Worm (Caenorhabditis elegans) whole organism, young adult: Measurements from ENCODE around the gene abi-1.
A peak's percentile ranks its signal among the peaks of the same experiment; 100 is the strongest.

ENCODE experiments used
- D2030.7 ChIP-seq: fragments of 200-800 bp; sonication (Bioruptor generic); IDR thresholded peaks from 2 replicates; pipeline ENCODE4 v1.3.6; 2022; ENCODE audit warnings: missing genetic modification reagents, missing genetic modification characterization, missing compliant biosample characterization
- F22D6.2 ChIP-seq: sonication (generic microtip); optimal IDR thresholded peaks from 2 replicates; lab custom pipeline; 2016; ENCODE audit warnings: mild to moderate bottlenecking, missing genetic modification characterization, missing compliant biosample characterization
- F33H1.4 ChIP-seq: fragments of 200-800 bp; sonication (Bioruptor generic); IDR thresholded peaks from 2 replicates; pipeline ENCODE4 v1.3.6; 2022; ENCODE audit warnings: missing genetic modification reagents, missing genetic modification characterization, missing compliant biosample characterization
- F49E8.2 ChIP-seq: sonication (generic microtip); optimal IDR thresholded peaks from 3 replicates; lab custom pipeline; 2017; ENCODE audit warnings: missing genetic modification characterization, mild to moderate bottlenecking, missing compliant biosample characterization, antibody characterized with exemption, moderate library complexity; ENCODE audit not compliant: insufficient read depth
- F55B11.4 ChIP-seq: sonication (generic microtip); optimal IDR thresholded peaks from 2 replicates; lab custom pipeline; 2016; ENCODE audit warnings: missing compliant biosample characterization, missing genetic modification characterization, borderline replicate concordance; ENCODE audit not compliant: insufficient read depth
- F57A8.1 ChIP-seq: fragments of 200-800 bp; sonication (Bioruptor generic); optimal IDR thresholded peaks from 2 replicates; lab custom pipeline; 2018; ENCODE audit warnings: mild to moderate bottlenecking, missing genetic modification characterization, moderate library complexity, missing compliant biosample characterization
- F57C9.4 ChIP-seq: sonication (generic microtip); optimal IDR thresholded peaks from 2 replicates; lab custom pipeline; 2017; ENCODE audit warnings: mild to moderate bottlenecking, missing genetic modification characterization, missing compliant biosample characterization
- K12H6.12 ChIP-seq: fragments of 200-800 bp; sonication (Bioruptor generic); optimal IDR thresholded peaks from 2 replicates; lab custom pipeline; 2018; ENCODE audit warnings: mild to moderate bottlenecking, missing genetic modification characterization, missing compliant biosample characterization
- T07F8.4 ChIP-seq: sonication (generic microtip); optimal IDR thresholded peaks from 2 replicates; lab custom pipeline; 2016; ENCODE audit warnings: mild to moderate bottlenecking, missing genetic modification characterization, moderate library complexity, missing compliant biosample characterization
- T26A5.8 ChIP-seq: sonication (generic microtip); optimal IDR thresholded peaks from 2 replicates; lab custom pipeline; 2016; ENCODE audit warnings: missing genetic modification characterization, missing compliant biosample characterization
- Y53F4B.3 ChIP-seq: fragments of 200-800 bp; sonication (Bioruptor generic); IDR thresholded peaks from 2 replicates; pipeline ENCODE4 v1.3.6; 2022; ENCODE audit warnings: missing genetic modification reagents, missing genetic modification characterization, missing compliant biosample characterization
- Y56A3A.18 ChIP-seq: fragments of 200-800 bp; sonication (Bioruptor generic); IDR thresholded peaks from 2 replicates; pipeline ENCODE4 v1.3.6; 2022; ENCODE audit warnings: missing genetic modification reagents, missing genetic modification characterization, missing compliant biosample characterization
- Y79H2A.3 ChIP-seq: fragments of 200-800 bp; sonication (Bioruptor generic); conservative IDR thresholded peaks from 2 replicates; pipeline ENCODE4 v1.3.6; 2022; ENCODE audit warnings: missing genetic modification reagents, missing genetic modification characterization, missing compliant biosample characterization
- ZK185.1 ChIP-seq: sonication (generic microtip); optimal IDR thresholded peaks from 2 replicates; lab custom pipeline; 2016; ENCODE audit warnings: mild to moderate bottlenecking, missing genetic modification characterization, missing compliant biosample characterization; ENCODE audit not compliant: poor library complexity, severe bottlenecking
- atf-7 ChIP-seq: sonication (generic microtip); optimal IDR thresholded peaks from 2 replicates; lab custom pipeline; 2017; ENCODE audit warnings: mild to moderate bottlenecking, missing genetic modification characterization, missing compliant biosample characterization
- attf-3 ChIP-seq: fragments of 200-800 bp; sonication (Bioruptor generic); conservative IDR thresholded peaks from 2 replicates; pipeline ENCODE4 v1.3.6; 2022; ENCODE audit warnings: missing genetic modification reagents, missing genetic modification characterization, missing compliant biosample characterization
- attf-6 ChIP-seq: fragments of 200-800 bp; sonication (Bioruptor generic); IDR thresholded peaks from 2 replicates; pipeline ENCODE4 v1.3.6; 2022; ENCODE audit warnings: missing genetic modification reagents, missing genetic modification characterization, missing compliant biosample characterization
- bed-1 ChIP-seq: fragments of 200-800 bp; sonication (Bioruptor generic); IDR thresholded peaks from 2 replicates; pipeline ENCODE4 v1.3.6; 2022; ENCODE audit warnings: missing genetic modification reagents, missing genetic modification characterization, missing compliant biosample characterization
- cebp-2 ChIP-seq: fragments of 200-800 bp; sonication (Bioruptor generic); IDR thresholded peaks from 2 replicates; pipeline ENCODE4 v1.3.6; 2022; ENCODE audit warnings: missing genetic modification characterization, missing compliant biosample characterization
- ceh-91 ChIP-seq: fragments of 200-800 bp; sonication (Bioruptor generic); IDR thresholded peaks from 2 replicates; pipeline ENCODE4 v1.3.6; 2022; ENCODE audit warnings: missing genetic modification reagents, missing genetic modification characterization, missing compliant biosample characterization
- dox-1 ChIP-seq: fragments of 200-800 bp; sonication (Bioruptor generic); IDR thresholded peaks from 2 replicates; pipeline ENCODE4 v1.3.6; 2022; ENCODE audit warnings: missing genetic modification reagents, missing genetic modification characterization, missing compliant biosample characterization
- ekl-4 ChIP-seq: fragments of 200-800 bp; sonication (Bioruptor generic); IDR thresholded peaks from 2 replicates; pipeline ENCODE4 v1.3.6; 2022; ENCODE audit warnings: missing genetic modification reagents, missing genetic modification characterization, missing compliant biosample characterization
- ets-4 ChIP-seq: fragments of 200-800 bp; sonication (Bioruptor generic); optimal IDR thresholded peaks from 2 replicates; lab custom pipeline; 2018; ENCODE audit warnings: mild to moderate bottlenecking, missing genetic modification characterization, missing compliant biosample characterization
- him-1 ChIP-seq: sonication (generic microtip); optimal IDR thresholded peaks from 2 replicates; lab custom pipeline; 2016; ENCODE audit warnings: missing genotype, missing genetic modification reagents, missing genetic modification characterization, missing compliant biosample characterization
- hsf-1 ChIP-seq: fragments of 200-800 bp; sonication (Bioruptor generic); IDR thresholded peaks from 2 replicates; pipeline ENCODE4 v1.3.6; 2022; ENCODE audit warnings: missing genetic modification reagents, missing genetic modification characterization, missing compliant biosample characterization
- let-607 ChIP-seq, 2 experiments: fragments of 200-800 bp in 1 of 2; sonication (Bioruptor generic) in 1 of 2; sonication (generic microtip) in 1 of 2; optimal IDR thresholded peaks; 2 replicates each; lab custom pipeline; 2016 to 2018; ENCODE audit warnings: mild to moderate bottlenecking in 2 of 2, missing compliant biosample characterization in 2 of 2, missing genetic modification characterization in 2 of 2, moderate library complexity in 2 of 2, missing genotype in 1 of 2
- lin-40 ChIP-seq: sonication (generic microtip); optimal IDR thresholded peaks from 2 replicates; lab custom pipeline; 2016; ENCODE audit warnings: missing genetic modification characterization, mild to moderate bottlenecking, missing compliant biosample characterization, missing genotype, missing genetic modification reagents
- lsy-27 ChIP-seq: sonication (generic microtip); optimal IDR thresholded peaks from 2 replicates; lab custom pipeline; 2017; ENCODE audit warnings: missing genetic modification characterization, mild to moderate bottlenecking, missing compliant biosample characterization, antibody characterized with exemption, missing genotype, borderline replicate concordance; ENCODE audit not compliant: insufficient read depth
- madf-3 ChIP-seq: fragments of 200-800 bp; sonication (Bioruptor generic); IDR thresholded peaks from 2 replicates; pipeline ENCODE4 v1.3.6; 2022; ENCODE audit warnings: missing genetic modification reagents, missing genetic modification characterization, missing compliant biosample characterization
- madf-6 ChIP-seq: fragments of 200-800 bp; sonication (Bioruptor generic); IDR thresholded peaks from 2 replicates; pipeline ENCODE4 v1.3.6; 2022; ENCODE audit warnings: missing genetic modification reagents, missing genetic modification characterization, missing compliant biosample characterization
- mcd-1 ChIP-seq: fragments of 200-800 bp; sonication (Bioruptor generic); IDR thresholded peaks from 2 replicates; pipeline ENCODE4 v1.3.6; 2022; ENCODE audit warnings: missing genetic modification reagents, missing genetic modification characterization, missing compliant biosample characterization
- mes-4 ChIP-seq: sonication (generic microtip); optimal IDR thresholded peaks from 2 replicates; lab custom pipeline; 2016; ENCODE audit warnings: missing genotype, missing genetic modification characterization, missing compliant biosample characterization
- mxl-1 ChIP-seq: sonication (generic microtip); optimal IDR thresholded peaks from 2 replicates; lab custom pipeline; 2016; ENCODE audit warnings: missing genetic modification characterization, missing compliant biosample characterization
- pbrm-1 ChIP-seq: fragments of 200-800 bp; sonication (Bioruptor generic); IDR thresholded peaks from 2 replicates; pipeline ENCODE4 v1.3.6; 2022; ENCODE audit warnings: missing genetic modification reagents, missing genetic modification characterization, missing compliant biosample characterization
- pha-4 ChIP-seq: fragments of 150-350 bp; sonication (generic microtip); optimal IDR thresholded peaks from 2 replicates; lab custom pipeline; 2014; ENCODE audit warnings: missing biosample characterization, missing genetic modification reagents, missing genetic modification characterization
- rcor-1 ChIP-seq: fragments of 200-800 bp; sonication (Bioruptor generic); IDR thresholded peaks from 2 replicates; pipeline ENCODE4 v1.3.6; 2022; ENCODE audit warnings: missing genetic modification reagents, missing genetic modification characterization, missing compliant biosample characterization
- rec-8 ChIP-seq, 2 experiments: sonication (generic microtip); optimal IDR thresholded peaks; 2 replicates each; lab custom pipeline; 2016; ENCODE audit warnings: mild to moderate bottlenecking in 2 of 2, missing genetic modification characterization in 2 of 2, missing genetic modification reagents in 2 of 2, missing genotype in 2 of 2, missing biosample characterization in 1 of 2, missing compliant biosample characterization in 1 of 2, moderate library complexity in 1 of 2
- sea-2 ChIP-seq: fragments of 200-800 bp; sonication (Bioruptor generic); IDR thresholded peaks from 2 replicates; pipeline ENCODE4 v1.3.6; 2022; ENCODE audit warnings: missing genetic modification characterization, missing compliant biosample characterization
- somi-1 ChIP-seq: fragments of 200-800 bp; sonication (Bioruptor generic); optimal IDR thresholded peaks from 2 replicates; lab custom pipeline; 2018; ENCODE audit warnings: mild to moderate bottlenecking, missing genetic modification characterization, missing compliant biosample characterization
- tbx-9 ChIP-seq: sonication (generic microtip); optimal IDR thresholded peaks from 2 replicates; lab custom pipeline; 2016; ENCODE audit warnings: borderline replicate concordance, missing genetic modification characterization, inconsistent platforms, missing compliant biosample characterization
- tlf-1 ChIP-seq: fragments of 200-800 bp; sonication (Bioruptor generic); optimal IDR thresholded peaks from 2 replicates; lab custom pipeline; 2018; ENCODE audit warnings: mild to moderate bottlenecking, missing genetic modification characterization, missing compliant biosample characterization
- unc-62 ChIP-seq: fragments of 150-350 bp; optimal IDR thresholded peaks from 2 replicates; lab custom pipeline; 2014; ENCODE audit warnings: missing biosample characterization, missing genetic modification reagents, missing genetic modification characterization
- xnd-1 ChIP-seq: sonication (generic microtip); optimal IDR thresholded peaks from 2 replicates; lab custom pipeline; 2016; ENCODE audit warnings: missing genotype, missing genetic modification reagents, missing genetic modification characterization, missing compliant biosample characterization
- zfh-2 ChIP-seq: fragments of 200-800 bp; sonication (Bioruptor generic); conservative IDR thresholded peaks from 2 replicates; pipeline ENCODE4 v1.3.6; 2022; ENCODE audit warnings: missing genetic modification reagents, missing genetic modification characterization, missing compliant biosample characterization
- zim-3 ChIP-seq: sonication (generic microtip); optimal IDR thresholded peaks from 2 replicates; lab custom pipeline; 2017; ENCODE audit warnings: mild to moderate bottlenecking, missing genetic modification characterization, moderate library complexity, missing compliant biosample characterization
- ztf-22 ChIP-seq: fragments of 200-800 bp; sonication (Bioruptor generic); optimal IDR thresholded peaks from 2 replicates; lab custom pipeline; 2018; ENCODE audit warnings: mild to moderate bottlenecking, missing genetic modification characterization, moderate library complexity, missing compliant biosample characterization
- ztf-25 ChIP-seq: fragments of 200-800 bp; sonication (Bioruptor generic); IDR thresholded peaks from 2 replicates; pipeline ENCODE4 v1.3.6; 2022; ENCODE audit warnings: missing genetic modification reagents, missing genetic modification characterization, missing compliant biosample characterization
- ztf-28 ChIP-seq: fragments of 200-800 bp; sonication (Bioruptor generic); IDR thresholded peaks from 2 replicates; pipeline ENCODE4 v1.3.6; 2022; ENCODE audit warnings: missing genetic modification reagents, missing genetic modification characterization, missing compliant biosample characterization

The abi-1 gene

DNA sequence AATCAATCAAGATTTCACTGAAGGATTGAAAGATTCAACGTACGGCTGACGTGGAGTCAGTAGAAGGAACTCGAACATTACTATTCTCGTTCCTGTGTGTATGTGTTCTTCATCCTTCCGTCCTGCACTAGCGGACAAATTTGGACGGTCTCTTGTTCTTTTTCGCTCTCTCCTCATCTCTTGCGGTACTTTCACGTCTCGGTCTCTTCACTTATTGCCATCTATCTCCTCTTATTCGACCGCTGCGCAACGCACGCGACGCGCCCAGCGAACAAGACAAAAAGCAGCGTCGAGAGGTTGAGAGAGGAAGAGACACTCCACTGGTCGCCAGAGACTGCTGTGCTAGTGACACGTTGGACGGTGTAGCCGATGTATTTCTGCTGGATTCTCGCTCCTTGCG, 22.9 kb upstream of the abi-1 start (continued):
- TF ChIP-seq F55B11.4 (tag; lab: Kevin White, UChicago) = no peak
- TF ChIP-seq lsy-27 (tag; lab: Kevin White, UChicago) = no peak
- no peak for TF ChIP-seq T07F8.4 (tag; lab: Kevin White, UChicago)
- TF ChIP-seq mes-4 (tag; lab: Kevin White, UChicago) = no peak
- no peak for TF ChIP-seq unc-62 (GFP tag; lab: Kevin White, UChicago)
- no peak for TF ChIP-seq tbx-9
- TF ChIP-seq tlf-1 (GFP tag; lab: Kevin White, UChicago) = no peak
- no peak for TF ChIP-seq somi-1
- TF ChIP-seq F57C9.4 = no peak
- no peak for TF ChIP-seq ekl-4
- TF ChIP-seq attf-6 (GFP tag; lab: Robert Waterston, UW) = 0 out of 2 replicates have a peak, but pooled peaks have one; percentile 26
- no peak; the same call in 1 of the 2 replicates for TF ChIP-seq madf-6 (GFP tag; lab: Robert Waterston, UW)
- no peak for TF ChIP-seq Y56A3A.18 (GFP tag; lab: Robert Waterston, UW)
- 0 out of 2 replicates have a peak, but pooled peaks have one; percentile 26 for TF ChIP-seq ztf-28 (GFP tag; lab: Robert Waterston, UW)
- no peak for TF ChIP-seq K12H6.12 (tag; lab: Kevin White, UChicago)
- TF ChIP-seq pha-4 (tag; lab: Kevin White, UChicago) = no peak
- no peak for TF ChIP-seq atf-7
- no peak for TF ChIP-seq F33H1.4
- no peak for TF ChIP-seq rec-8 (tag; optimal IDR thresholded peaks at IDR 0.05; lab: Kevin White, UChicago)
- peak; percentile 65; the same call in 1 of the 2 replicates for TF ChIP-seq madf-3 (GFP tag; lab: Robert Waterston, UW)
- no peak for TF ChIP-seq D2030.7 (GFP tag; lab: Robert Waterston, UW)
- no peak for TF ChIP-seq Y79H2A.3 (GFP tag; lab: Robert Waterston, UW)
- no peak for TF ChIP-seq bed-1 (GFP tag; lab: Robert Waterston, UW)
- TF ChIP-seq Y53F4B.3 (GFP tag; lab: Robert Waterston, UW) = no peak
- TF ChIP-seq F57A8.1 (GFP tag; lab: Kevin White, UChicago) = no peak
- no peak for TF ChIP-seq F22D6.2
- TF ChIP-seq T26A5.8 (tag; lab: Kevin White, UChicago) = no peak
- TF ChIP-seq F49E8.2 (tag; lab: Kevin White, UChicago) = no peak
- no peak for TF ChIP-seq mxl-1 (tag; lab: Kevin White, UChicago)
- peak; percentile 44 for TF ChIP-seq pbrm-1 (GFP tag; lab: Robert Waterston, UW)
- TF ChIP-seq attf-3 = no peak
- no peak for TF ChIP-seq sea-2 (GFP tag; lab: Robert Waterston, UW)
- TF ChIP-seq ceh-91 (GFP tag; lab: Robert Waterston, UW) = no peak
- TF ChIP-seq let-607 (tag; optimal IDR thresholded peaks at IDR 0.05; lab: Kevin White, UChicago) = peak; percentile 69 to 79
- 0 out of 2 replicates have a peak, but pooled peaks have one; percentile 41 for TF ChIP-seq hsf-1 (GFP tag; lab: Robert Waterston, UW)
- TF ChIP-seq xnd-1 (tag; lab: Kevin White, UChicago) = no peak
- no peak for TF ChIP-seq ztf-22
- TF ChIP-seq zfh-2 (GFP tag; lab: Robert Waterston, UW) = peak; percentile 94
- TF ChIP-seq lin-40 (tag; lab: Kevin White, UChicago) = peak; percentile 47
- TF ChIP-seq him-1 (tag; lab: Kevin White, UChicago) = no peak
- TF ChIP-seq cebp-2 (GFP tag; lab: Robert Waterston, UW) = no peak
- no peak for TF ChIP-seq zim-3 (tag; lab: Kevin White, UChicago)
- TF ChIP-seq ztf-25 = no peak
- TF ChIP-seq mcd-1 = peak; percentile 60
- TF ChIP-seq ZK185.1 (tag; lab: Kevin White, UChicago) = peak; percentile 41
- peak; percentile 33; the same call in 1 of the 2 replicates for TF ChIP-seq dox-1 (GFP tag; lab: Robert Waterston, UW)
- TF ChIP-seq rcor-1 (GFP tag; lab: Robert Waterston, UW) = peak; percentile 6; the same call in 1 of the 2 replicates
- no peak for TF ChIP-seq ets-4 (GFP tag; lab: Kevin White, UChicago)
